Fruit fly (Drosophila melanogaster) whole organism: ENCODE data around the gene AstA-R2.

Source experiments
- CG8478 ChIP-seq: fragments of >200 bp; optimal IDR thresholded peaks from 2 replicates; lab custom pipeline; 2018; ENCODE audit warnings: inconsistent platforms
- Dll ChIP-seq: fragments of >200 bp; optimal IDR thresholded peaks from 2 replicates; lab custom pipeline; 2017
- psq ChIP-seq: fragments of >200 bp; optimal IDR thresholded peaks from 2 replicates; lab custom pipeline; 2017
- usp ChIP-seq: fragments of >200 bp; optimal IDR thresholded peaks from 2 replicates; lab custom pipeline; 2017; ENCODE audit warnings: missing biosample characterization, missing genetic modification characterization, mixed read lengths

- no peak for TF ChIP-seq usp
- TF ChIP-seq psq (lab: Kevin White, UChicago): no peak
- no peak for TF ChIP-seq Dll (lab: Kevin White, UChicago)
- TF ChIP-seq CG8478 (lab: Kevin White, UChicago): no peak
These were observed 31.1 kb upstream of the AstA-R2 start for dm6 chr3R:28775703-28776102.
